Worm (Caenorhabditis elegans) whole organism, L4 larva: Measurements from ENCODE around the gene nhr-9.

ENCODE experiments used
- F10B5.3 ChIP-seq: sonication (generic microtip); optimal IDR thresholded peaks from 2 replicates; lab custom pipeline; 2016; ENCODE audit warnings: mild to moderate bottlenecking, missing genetic modification characterization, missing compliant biosample characterization
- F37D6.2 ChIP-seq: sonication (generic microtip); optimal IDR thresholded peaks from 2 replicates; lab custom pipeline; 2016; ENCODE audit warnings: mild to moderate bottlenecking, missing genetic modification characterization, missing compliant biosample characterization
- R02D3.7 ChIP-seq: fragments of 150-350 bp; sonication (generic microtip); optimal IDR thresholded peaks from 3 replicates; lab custom pipeline; 2014; ENCODE audit warnings: missing biosample characterization, missing genetic modification characterization
- T20F7.1 ChIP-seq: fragments of 200-800 bp; sonication (Bioruptor generic); optimal IDR thresholded peaks from 2 replicates; lab custom pipeline; 2018; ENCODE audit warnings: mild to moderate bottlenecking, missing genetic modification characterization, missing compliant biosample characterization
- Y48G9A.11 ChIP-seq: fragments of 200-800 bp; sonication (Bioruptor generic); IDR thresholded peaks from 2 replicates; pipeline ENCODE4 v1.3.6; 2022; ENCODE audit warnings: missing genetic modification reagents, missing genetic modification characterization, missing compliant biosample characterization
- Y5F2A.4 ChIP-seq: fragments of 200-800 bp; sonication (Bioruptor generic); optimal IDR thresholded peaks from 2 replicates; lab custom pipeline; 2018; ENCODE audit warnings: mild to moderate bottlenecking, missing genetic modification characterization, missing compliant biosample characterization
- ceh-32 ChIP-seq: sonication (generic microtip); optimal IDR thresholded peaks from 2 replicates; lab custom pipeline; 2016; ENCODE audit warnings: mild to moderate bottlenecking, missing genetic modification characterization, missing compliant biosample characterization; ENCODE audit not compliant: poor library complexity
- ceh-44 ChIP-seq: fragments of 200-800 bp; sonication (Bioruptor generic); IDR thresholded peaks from 2 replicates; pipeline ENCODE4 v1.3.6; 2022; ENCODE audit warnings: missing genetic modification reagents, missing genetic modification characterization, missing compliant biosample characterization
- ces-1 ChIP-seq: fragments of 150-350 bp; sonication (generic microtip); optimal IDR thresholded peaks from 4 replicates; lab custom pipeline; 2014; ENCODE audit warnings: missing biosample characterization, missing genetic modification reagents, missing genetic modification characterization
- cey-2 ChIP-seq: sonication (generic microtip); optimal IDR thresholded peaks from 3 replicates; lab custom pipeline; 2017; ENCODE audit warnings: missing genetic modification characterization, mild to moderate bottlenecking, missing compliant biosample characterization, antibody characterized with exemption, borderline replicate concordance; ENCODE audit not compliant: insufficient read depth
- daf-12 ChIP-seq: fragments of 150-350 bp; optimal IDR thresholded peaks from 2 replicates; lab custom pipeline; 2014; ENCODE audit warnings: missing biosample characterization, missing genetic modification reagents, missing genetic modification characterization
- daf-16 ChIP-seq, 3 experiments: sonication (generic microtip); optimal IDR thresholded peaks; 2 replicates each; lab custom pipeline; 2016 to 2017; ENCODE audit warnings: missing genetic modification characterization in 3 of 3, missing genetic modification reagents in 3 of 3, mild to moderate bottlenecking in 2 of 3, missing compliant biosample characterization in 2 of 3, missing biosample characterization in 1 of 3, moderate library complexity in 1 of 3
- dmd-6 ChIP-seq: fragments of 200-800 bp; sonication (Bioruptor generic); IDR thresholded peaks from 2 replicates; pipeline ENCODE4 v1.3.6; 2022; ENCODE audit warnings: missing genetic modification reagents, missing genetic modification characterization, missing compliant biosample characterization
- dmd-9 ChIP-seq: fragments of 200-800 bp; sonication (Bioruptor generic); IDR thresholded peaks from 2 replicates; pipeline ENCODE4 v1.3.6; 2022; ENCODE audit warnings: missing genetic modification reagents, missing genetic modification characterization, missing compliant biosample characterization
- dpl-1 ChIP-seq: fragments of 150-350 bp; optimal IDR thresholded peaks from 2 replicates; lab custom pipeline; 2014; ENCODE audit warnings: missing biosample characterization, missing genetic modification reagents, missing genetic modification characterization
- duxl-1 ChIP-seq: sonication (generic microtip); optimal IDR thresholded peaks from 2 replicates; lab custom pipeline; 2016; ENCODE audit warnings: mild to moderate bottlenecking, missing genetic modification characterization, moderate library complexity, missing compliant biosample characterization; ENCODE audit not compliant: poor library complexity
- hlh-11 ChIP-seq: fragments of 200-800 bp; sonication (Bioruptor generic); optimal IDR thresholded peaks from 2 replicates; lab custom pipeline; 2018; ENCODE audit warnings: mild to moderate bottlenecking, missing genetic modification characterization, missing compliant biosample characterization
- hlh-30 ChIP-seq: sonication (generic microtip); optimal IDR thresholded peaks from 2 replicates; lab custom pipeline; 2017; ENCODE audit warnings: antibody characterized with exemption, mild to moderate bottlenecking, missing genetic modification characterization, missing compliant biosample characterization; ENCODE audit not compliant: insufficient read depth
- hmg-1.1 ChIP-seq: fragments of 200-800 bp; sonication (Bioruptor generic); IDR thresholded peaks from 2 replicates; pipeline ENCODE4 v1.3.6; 2022; ENCODE audit warnings: missing genetic modification reagents, missing genetic modification characterization, missing compliant biosample characterization
- lir-3 ChIP-seq: sonication (generic microtip); optimal IDR thresholded peaks from 2 replicates; lab custom pipeline; 2016; ENCODE audit warnings: mild to moderate bottlenecking, missing genetic modification characterization, missing compliant biosample characterization
- lsy-2 ChIP-seq, 2 experiments: fragments of 150-350 bp in 1 of 2; sonication (generic microtip) in 1 of 2; optimal IDR thresholded peaks; 2 replicates each; lab custom pipeline; 2014 to 2017; ENCODE audit warnings: missing biosample characterization in 2 of 2, missing genetic modification characterization in 2 of 2
- madf-5 ChIP-seq, 2 experiments: fragments of 200-800 bp; sonication (Bioruptor generic); IDR thresholded peaks; 2 replicates each; pipeline ENCODE4 v1.3.6; 2022; ENCODE audit warnings: missing compliant biosample characterization in 2 of 2, missing genetic modification characterization in 2 of 2
- madf-9 ChIP-seq: fragments of 200-800 bp; sonication (Bioruptor generic); conservative IDR thresholded peaks from 2 replicates; pipeline ENCODE4 v1.3.6; 2022; ENCODE audit warnings: missing genetic modification reagents, missing genetic modification characterization, missing compliant biosample characterization
- mep-1 ChIP-seq: fragments of 150-350 bp; sonication (generic microtip); optimal IDR thresholded peaks from 3 replicates; lab custom pipeline; 2014; ENCODE audit warnings: missing biosample characterization, missing genetic modification characterization
- mes-2 ChIP-seq: sonication (generic microtip); optimal IDR thresholded peaks from 2 replicates; lab custom pipeline; 2016; ENCODE audit warnings: missing genotype, mild to moderate bottlenecking, missing genetic modification characterization, missing compliant biosample characterization; ENCODE audit not compliant: poor library complexity, severe bottlenecking
- nhr-237 ChIP-seq: sonication (generic microtip); optimal IDR thresholded peaks from 2 replicates; lab custom pipeline; 2017; ENCODE audit warnings: missing biosample characterization, missing genetic modification characterization
- nhr-48 ChIP-seq: sonication (generic microtip); optimal IDR thresholded peaks from 2 replicates; lab custom pipeline; 2016; ENCODE audit warnings: mild to moderate bottlenecking, missing genetic modification characterization, missing compliant biosample characterization
- nhr-76 ChIP-seq: fragments of 150-350 bp; optimal IDR thresholded peaks from 2 replicates; lab custom pipeline; 2014; ENCODE audit warnings: missing biosample characterization, missing genetic modification characterization
- nhr-77 ChIP-seq: fragments of 150-350 bp; optimal IDR thresholded peaks from 2 replicates; lab custom pipeline; 2014; ENCODE audit warnings: missing biosample characterization, missing genetic modification characterization
- pqm-1 ChIP-seq: sonication (generic microtip); optimal IDR thresholded peaks from 2 replicates; lab custom pipeline; 2017; ENCODE audit warnings: missing biosample characterization, missing genetic modification characterization
- spr-1 ChIP-seq: sonication (generic microtip); optimal IDR thresholded peaks from 2 replicates; lab custom pipeline; 2016; ENCODE audit warnings: mild to moderate bottlenecking, missing genetic modification characterization, missing compliant biosample characterization
- unc-62 ChIP-seq, 3 experiments: fragments of 150-350 bp in 1 of 3; sonication (generic microtip); optimal IDR thresholded peaks in 2 of 3; peaks in 1 of 3; 1 replicate in 1 of 3; 2 replicates in 2 of 3; lab custom pipeline; 2014 to 2017; ENCODE audit warnings: missing biosample characterization in 3 of 3, missing genetic modification characterization in 3 of 3, missing genetic modification reagents in 3 of 3, missing genotype in 1 of 3
- vab-7 ChIP-seq: fragments of 200-800 bp; sonication (Bioruptor generic); IDR thresholded peaks from 2 replicates; pipeline ENCODE4 v1.3.6; 2022; ENCODE audit warnings: missing genetic modification reagents, missing genetic modification characterization, missing compliant biosample characterization
- zag-1 ChIP-seq: fragments of 150-350 bp; optimal IDR thresholded peaks from 2 replicates; lab custom pipeline; 2014; ENCODE audit warnings: missing biosample characterization, missing genetic modification characterization
- zip-11 ChIP-seq: fragments of 200-800 bp; sonication (Bioruptor generic); IDR thresholded peaks from 2 replicates; pipeline ENCODE4 v1.3.6; 2022; ENCODE audit warnings: missing genetic modification characterization, missing compliant biosample characterization
- ztf-7 ChIP-seq: fragments of 150-350 bp; optimal IDR thresholded peaks from 2 replicates; lab custom pipeline; 2014; ENCODE audit warnings: missing biosample characterization, missing genetic modification characterization

nhr-9 gene

ce11 chrIII:7124364-7124763 lies 29.1 kb downstream of the nhr-9 start, which contains the start of gene B0280.2:
TSS of gene B0280.2 (plus strand) at chrIII:7124664.
- TF ChIP-seq R02D3.7 (tag; lab: Kevin White, UChicago) (no peak), hmg-1.1 (GFP tag; lab: Robert Waterston, UW) (no peak), ceh-32 (tag; lab: Kevin White, UChicago) (no peak), ceh-44 (no peak), nhr-48 (tag; lab: Kevin White, UChicago) (no peak), madf-5 (GFP tag; IDR thresholded peaks at IDR 0.05; lab: Robert Waterston, UW) (no peak), lir-3 (tag; lab: Kevin White, UChicago) (no peak), cey-2 (tag; lab: Kevin White, UChicago) (no peak), pqm-1 (tag; lab: Kevin White, UChicago) (no peak), vab-7 (GFP tag; lab: Robert Waterston, UW) (no peak), duxl-1 (tag; lab: Kevin White, UChicago) (no peak), zag-1 (tag; lab: Kevin White, UChicago) (no peak)

DNA sequence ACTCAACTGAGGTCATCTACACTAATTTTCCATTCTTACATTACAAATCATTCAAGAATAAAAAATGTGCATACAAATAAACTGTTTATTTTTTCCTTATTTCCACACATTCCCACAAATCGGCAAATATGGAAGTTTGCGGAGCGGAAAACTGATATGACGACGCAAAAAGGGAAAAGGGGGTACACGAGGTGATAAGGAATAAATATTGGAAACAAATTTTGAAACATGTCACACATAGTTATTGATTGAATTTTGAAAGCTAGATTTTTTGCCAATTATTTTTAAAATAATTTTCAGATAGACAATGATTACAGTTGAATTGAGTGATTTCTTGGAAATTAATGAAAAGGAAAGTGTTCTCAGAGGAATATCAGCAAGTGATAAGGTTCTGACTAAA lies 33.3 kb downstream of the nhr-9 start, which contains the start of gene viro-2:
Gene viro-2, plus strand, starts transcription at position 301 of the 400 bp plus-strand sequence.
- TF ChIP-seq dmd-6 (GFP tag; lab: Robert Waterston, UW): peak; percentile 50

DNA sequence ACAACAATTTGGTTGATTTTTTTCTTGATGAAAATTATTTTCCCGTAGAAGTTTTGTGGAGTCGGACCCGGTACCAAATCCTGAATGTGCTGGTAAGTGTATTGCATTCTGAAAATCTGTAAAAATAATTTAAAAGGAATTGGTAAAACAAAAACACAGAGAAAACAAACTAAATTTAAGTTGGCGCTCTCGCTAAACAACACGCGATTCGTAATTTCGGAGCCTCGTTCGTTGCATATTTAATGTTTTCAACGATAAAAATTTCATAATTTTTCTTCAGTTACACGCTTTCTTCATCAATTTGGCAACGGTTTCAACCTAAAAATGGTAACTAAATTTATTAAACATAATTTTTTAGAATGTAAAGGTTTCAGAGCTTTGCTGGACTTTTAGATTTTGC lies 38.3 kb downstream of the nhr-9 start, which contains the start of the genes pot-1 and ggtb-1:
Gene pot-1, minus strand, starts transcription at position 120 of the 400 bp plus-strand sequence.
Gene ggtb-1, plus strand, starts transcription at position 208 of the 400 bp plus-strand sequence.
- no peak for TF ChIP-seq hmg-1.1 (GFP tag; lab: Robert Waterston, UW)
- TF ChIP-seq mes-2 (tag; lab: Kevin White, UChicago): peak; percentile 46
- TF ChIP-seq T20F7.1 (GFP tag; lab: Kevin White, UChicago): peak; percentile 92
- TF ChIP-seq cey-2 (tag; lab: Kevin White, UChicago): no peak
- TF ChIP-seq lsy-2 (tag; optimal IDR thresholded peaks at IDR 0.05; lab: Kevin White, UChicago): peak in 1 of 2 experiments; percentile 37
- no peak for TF ChIP-seq daf-16 (GFP tag; optimal IDR thresholded peaks at IDR 0.05; lab: Kevin White, UChicago)
- TF ChIP-seq daf-16 (tag; optimal IDR thresholded peaks at IDR 0.05; lab: Kevin White, UChicago): peak; percentile 29
- TF ChIP-seq Y48G9A.11 (GFP tag; lab: Robert Waterston, UW): peak; percentile 81
- TF ChIP-seq madf-5 (GFP tag; IDR thresholded peaks at IDR 0.05; lab: Robert Waterston, UW): no peak
- peak; percentile 50 for TF ChIP-seq dpl-1 (GFP tag; lab: Kevin White, UChicago)

- TF ChIP-seq daf-12 (tag; lab: Kevin White, UChicago) (no peak), mep-1 (tag; lab: Kevin White, UChicago) (no peak), spr-1 (tag; lab: Kevin White, UChicago) (no peak), mes-2 (tag; lab: Kevin White, UChicago) (no peak), unc-62 (GFP tag; optimal IDR thresholded peaks at IDR 0.05 in 1 of 2; lab: Kevin White, UChicago) (no peak), unc-62 (tag; optimal IDR thresholded peaks at IDR 0.05; lab: Kevin White, UChicago) (no peak), madf-5 (GFP tag; IDR thresholded peaks at IDR 0.05; lab: Robert Waterston, UW) (no peak), ces-1 (no peak), zip-11 (GFP tag; lab: Robert Waterston, UW) (no peak), F10B5.3 (tag; lab: Kevin White, UChicago) (no peak), hlh-11 (tag; lab: Kevin White, UChicago) (no peak), hlh-30 (no peak), vab-7 (GFP tag; lab: Robert Waterston, UW) (no peak), madf-9 (GFP tag; lab: Robert Waterston, UW) (no peak), nhr-237 (tag; lab: Kevin White, UChicago) (no peak), nhr-77 (tag; lab: Kevin White, UChicago) (no peak), nhr-76 (no peak), dmd-9 (GFP tag; lab: Robert Waterston, UW) (no peak), Y5F2A.4 (GFP tag; lab: Kevin White, UChicago) (no peak), F37D6.2 (tag; lab: Kevin White, UChicago) (no peak), ztf-7 (tag; lab: Kevin White, UChicago) (no peak)
- TF ChIP-seq, all 104 proteins: peak for 0
Measured at ce11 chrIII:7136015-7136414, 40.8 kb downstream of the nhr-9 start, which contains the start of gene B0280.17. TSS of gene B0280.17 (minus strand) at chrIII:7136115.
